Fruit fly (Drosophila melanogaster): Measurements from ENCODE around the gene Qtzl.

Gene Qtzl

dm6 chr2L:12002922-12003791, 7.6 kb downstream of the Qtzl start (continued):
- TF ChIP-seq CG17912 (GFP tag; optimal IDR thresholded peaks at IDR 0.05) (no peak), CG7357 (GFP tag; IDR thresholded peaks at IDR 0.05) (no peak), pan (optimal IDR thresholded peaks at IDR 0.05) (no peak), pan (GFP tag; optimal IDR thresholded peaks at IDR 0.05 in 1 of 2, IDR thresholded peaks at IDR 0.05 in 1 of 2) (no peak), Pdp1 (GFP tag; optimal IDR thresholded peaks at IDR 0.05) (peak in 1 of 2 experiments; percentile 14), Meics (GFP tag; optimal IDR thresholded peaks at IDR 0.05) (peak; percentile 31), CG14014 (GFP tag; IDR thresholded peaks at IDR 0.05) (no peak), crp (GFP tag; optimal IDR thresholded peaks at IDR 0.05) (peak in 1 of 2 experiments; percentile 58), CG4404 (GFP tag; IDR thresholded peaks at IDR 0.05) (no peak), bowl (GFP tag; IDR thresholded peaks at IDR 0.05) (no peak), CG33213 (GFP tag; optimal IDR thresholded peaks at IDR 0.05) (peak; percentile 10), dpn (GFP tag; optimal IDR thresholded peaks at IDR 0.05) (peak; percentile 38 to 41), ftz-f1 (GFP tag; optimal IDR thresholded peaks at IDR 0.05) (peak; percentile 97), MBD-R2 (GFP tag; IDR thresholded peaks at IDR 0.05) (no peak), CG10209 (GFP tag; optimal IDR thresholded peaks at IDR 0.05) (peak; percentile 39), Drgx (GFP tag; IDR thresholded peaks at IDR 0.05) (no peak), Nf-YC (tag; optimal IDR thresholded peaks at IDR 0.05) (no peak), Lpt (GFP tag; optimal IDR thresholded peaks at IDR 0.05) (no peak), CG12391 (tag; optimal IDR thresholded peaks at IDR 0.05) (peak; percentile 63), emc (GFP tag; optimal IDR thresholded peaks at IDR 0.05) (no peak), zen (tag; optimal IDR thresholded peaks at IDR 0.05) (no peak), Awh (GFP tag; IDR thresholded peaks at IDR 0.05) (no peak), pnt (GFP tag; optimal IDR thresholded peaks at IDR 0.05) (no peak), Sox102F (GFP tag; optimal IDR thresholded peaks at IDR 0.05) (peak; percentile 14), CG3838 (GFP tag; optimal IDR thresholded peaks at IDR 0.05) (no peak), gem (tag; optimal IDR thresholded peaks at IDR 0.05) (peak; percentile 65), NC2β (GFP tag; optimal IDR thresholded peaks at IDR 0.05) (no peak), CG16813 (GFP tag; IDR thresholded peaks at IDR 0.05; ENCODE audit: partially characterized antibody) (no peak), Xrp1 (GFP tag; IDR thresholded peaks at IDR 0.05) (no peak), tup (GFP tag; optimal IDR thresholded peaks at IDR 0.05) (no peak), ems (GFP tag; optimal IDR thresholded peaks at IDR 0.05) (peak; percentile 1), Deaf1 (tag; optimal IDR thresholded peaks at IDR 0.05) (peak; percentile 94), CG18011 (GFP tag; optimal IDR thresholded peaks at IDR 0.05) (no peak), org-1 (GFP tag; optimal IDR thresholded peaks at IDR 0.05) (no peak), CG8924 (tag; optimal IDR thresholded peaks at IDR 0.05) (peak; percentile 8), CG13624 (GFP tag; optimal IDR thresholded peaks at IDR 0.05) (no peak), lilli (GFP tag; optimal IDR thresholded peaks at IDR 0.05) (peak; percentile 55), CG11085 (GFP tag; IDR thresholded peaks at IDR 0.05) (no peak), klu (GFP tag; IDR thresholded peaks at IDR 0.05) (no peak), psq (GFP tag; optimal IDR thresholded peaks at IDR 0.05) (no peak), Taf1 (GFP tag; IDR thresholded peaks at IDR 0.05) (no peak), E2f2 (GFP tag; IDR thresholded peaks at IDR 0.05) (no peak), cwo (GFP tag; optimal IDR thresholded peaks at IDR 0.05) (peak; percentile 100), Ada2b (GFP tag; IDR thresholded peaks at IDR 0.05) (no peak), CG6765 (GFP tag; optimal IDR thresholded peaks at IDR 0.05) (peak; percentile 15), CG31224 (GFP tag; IDR thresholded peaks at IDR 0.05) (no peak), Gsc (GFP tag; IDR thresholded peaks at IDR 0.05) (no peak), CG1233 (GFP tag; optimal IDR thresholded peaks at IDR 0.05) (peak; percentile 27), fd96Cb (tag; optimal IDR thresholded peaks at IDR 0.05) (peak; percentile 18), ssp (GFP tag; IDR thresholded peaks at IDR 0.05) (no peak)

Measured in whole organism, embryonic.